Worm (Caenorhabditis elegans) whole organism, L1 larva: ENCODE measurements around the gene Y51H7C.10.

Experiments used
- C04F5.9 ChIP-seq: sonication (generic microtip); optimal IDR thresholded peaks from 2 replicates; lab custom pipeline; 2016; ENCODE audit warnings: missing genetic modification characterization, missing compliant biosample characterization
- ceh-82 ChIP-seq, 3 experiments: fragments of 150-350 bp in 1 of 3; sonication (generic microtip) in 2 of 3; optimal IDR thresholded peaks; 2 replicates each; lab custom pipeline; 2014 to 2017; ENCODE audit warnings: missing biosample characterization in 3 of 3, missing genetic modification characterization in 3 of 3
- ceh-88 ChIP-seq: fragments of 200-800 bp; sonication (Bioruptor generic); IDR thresholded peaks from 2 replicates; pipeline ENCODE4 v1.3.6; 2022; ENCODE audit warnings: missing genetic modification characterization, missing compliant biosample characterization
- efl-3 ChIP-seq: fragments of 200-800 bp; sonication (Bioruptor generic); optimal IDR thresholded peaks from 2 replicates; lab custom pipeline; 2018; ENCODE audit warnings: mild to moderate bottlenecking, missing genetic modification characterization, missing compliant biosample characterization
- egl-27 ChIP-seq, 2 experiments: fragments of 150-350 bp in 1 of 2; sonication (generic microtip); optimal IDR thresholded peaks; 3 replicates each; lab custom pipeline; 2017 to 2018; ENCODE audit warnings: missing biosample characterization in 2 of 2, missing genetic modification characterization in 2 of 2, missing genetic modification reagents in 2 of 2
- nhr-28 ChIP-seq: fragments of 150-350 bp; optimal IDR thresholded peaks from 2 replicates; lab custom pipeline; 2014; ENCODE audit warnings: missing biosample characterization, missing genetic modification characterization
- snpc-4 ChIP-seq: fragments of 150-350 bp; optimal IDR thresholded peaks from 2 replicates; lab custom pipeline; 2014; ENCODE audit warnings: missing biosample characterization, missing genetic modification characterization

- TF ChIP-seq C04F5.9 (tag; lab: Kevin White, UChicago) (no peak), snpc-4 (tag; lab: Kevin White, UChicago) (no peak), ceh-88 (no peak), egl-27 (tag; optimal IDR thresholded peaks at IDR 0.05; lab: Kevin White, UChicago) (no peak), ceh-82 (tag; optimal IDR thresholded peaks at IDR 0.05; lab: Kevin White, UChicago) (no peak), efl-3 (GFP tag; lab: Kevin White, UChicago) (no peak), nhr-28 (tag; lab: Kevin White, UChicago) (no peak)
Measured at ce11 chrII:1444911-1445310, 21.4 kb upstream of the Y51H7C.10 start, which contains the start of gene scl-17.
